1 fruit fly cellular context compared by ENCODE assay signal in the genomic region with DNA sequence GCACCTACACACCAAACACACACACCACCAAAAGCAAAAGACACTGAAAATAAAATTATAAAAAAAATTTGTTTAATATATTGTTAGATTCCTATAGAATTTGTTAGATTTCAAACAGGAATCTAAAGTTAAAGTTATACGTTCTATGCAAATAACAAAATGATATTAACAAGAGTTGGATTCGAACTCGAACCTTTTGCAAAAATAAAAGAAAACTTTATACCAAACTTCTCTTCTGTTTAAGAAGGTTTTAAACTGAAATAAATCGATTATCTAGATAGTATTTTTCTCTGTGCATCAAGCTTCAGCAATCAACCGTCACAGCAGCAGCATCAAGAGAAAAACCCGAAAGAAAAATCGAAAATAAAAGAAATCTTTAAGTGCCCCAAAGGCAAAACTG.
A peak's percentile ranks its signal among the peaks of the same experiment; 100 is the strongest.
TF ChIP-seq lines count a peak whose summit lies in the region.

No protein-coding gene starts in this region.

TF ChIP-seq in whole organism, embryonic, 481 proteins besides CTCF, POLR2A, EP300 and RAD21 (continued from another document):
- TF ChIP-seq Xrp1 (GFP tag; IDR thresholded peaks at IDR 0.05; lab: Robert Waterston, UW), result peak; percentile 22; the same call in 1 of the 2 replicates
- no peak for TF ChIP-seq fd64A (GFP tag; optimal IDR thresholded peaks at IDR 0.05; lab: Kevin White, UChicago)
- TF ChIP-seq CG9727 (GFP tag; optimal IDR thresholded peaks at IDR 0.05; lab: Kevin White, UChicago), result peak; percentile 8
- TF ChIP-seq ATbp (GFP tag; optimal IDR thresholded peaks at IDR 0.05; lab: Kevin White, UChicago), result peak; percentile 16
- TF ChIP-seq CG8924 (tag; optimal IDR thresholded peaks at IDR 0.05; lab: Kevin White, UChicago), result peak; percentile 47
- TF ChIP-seq D19A (tag; optimal IDR thresholded peaks at IDR 0.05; lab: Kevin White, UChicago), result peak; percentile 47
- TF ChIP-seq Meics (GFP tag; optimal IDR thresholded peaks at IDR 0.05; lab: Kevin White, UChicago), result peak; percentile 22
- TF ChIP-seq gem (tag; optimal IDR thresholded peaks at IDR 0.05; lab: Kevin White, UChicago), result peak; percentile 70
- peak; percentile 38 for TF ChIP-seq CG7556 (GFP tag; optimal IDR thresholded peaks at IDR 0.05; lab: Kevin White, UChicago)
- TF ChIP-seq CG4820 (GFP tag; optimal IDR thresholded peaks at IDR 0.05; lab: Kevin White, UChicago), result no peak
- no peak for TF ChIP-seq E2f2 (GFP tag; IDR thresholded peaks at IDR 0.05; lab: Robert Waterston, UW)
- peak; percentile 4 for TF ChIP-seq zen (tag; optimal IDR thresholded peaks at IDR 0.05; lab: Kevin White, UChicago)
- TF ChIP-seq CG2678 (tag; optimal IDR thresholded peaks at IDR 0.05; lab: Kevin White, UChicago), result peak; percentile 49
- peak; percentile 46 for TF ChIP-seq CG13424 (tag; optimal IDR thresholded peaks at IDR 0.05; lab: Kevin White, UChicago)
- peak; percentile 38 for TF ChIP-seq CG30403 (GFP tag; optimal IDR thresholded peaks at IDR 0.05; lab: Kevin White, UChicago)
- no peak for TF ChIP-seq ap (GFP tag; IDR thresholded peaks at IDR 0.05; lab: Robert Waterston, UW)
- peak; percentile 53 for TF ChIP-seq Blimp-1 (GFP tag; optimal IDR thresholded peaks at IDR 0.05; lab: Kevin White, UChicago)
- TF ChIP-seq stwl (tag; optimal IDR thresholded peaks at IDR 0.05; lab: Kevin White, UChicago), result no peak
- peak; percentile 12 for TF ChIP-seq CG6813 (GFP tag; optimal IDR thresholded peaks at IDR 0.05; lab: Kevin White, UChicago)
- TF ChIP-seq lab (GFP tag; optimal IDR thresholded peaks at IDR 0.05; lab: Kevin White, UChicago), result peak; percentile 18
- TF ChIP-seq pzg (GFP tag; optimal IDR thresholded peaks at IDR 0.05; lab: Kevin White, UChicago), result no peak
- peak; percentile 11 for TF ChIP-seq CG12659 (GFP tag; optimal IDR thresholded peaks at IDR 0.05; lab: Kevin White, UChicago)
